Fruit fly (Drosophila melanogaster) whole organism, prepupa: ENCODE results near the gene Larp4B.
A peak's percentile ranks its signal among the peaks of the same experiment; 100 is the strongest.

Source experiments
- CG1621 ChIP-seq: fragments of 200-800 bp; sonication (Bioruptor generic); optimal IDR thresholded peaks from 3 replicates; lab custom pipeline; 2018; ENCODE audit warnings: missing biosample characterization, mild to moderate bottlenecking, missing genetic modification characterization
- CG3032 ChIP-seq: fragments of 200-800 bp; optimal IDR thresholded peaks from 2 replicates; lab custom pipeline; 2019; ENCODE audit warnings: missing biosample characterization, mild to moderate bottlenecking, missing genetic modification characterization, moderate library complexity
- CG3919 ChIP-seq: fragments of 200-800 bp; sonication (Bioruptor generic); optimal IDR thresholded peaks from 3 replicates; lab custom pipeline; 2016; ENCODE audit warnings: missing biosample characterization, missing genetic modification characterization
- CG8319 ChIP-seq: fragments of 200-800 bp; sonication (Bioruptor generic); optimal IDR thresholded peaks from 3 replicates; lab custom pipeline; 2016; ENCODE audit warnings: missing biosample characterization, missing genetic modification characterization
- CG8632 ChIP-seq: fragments of 200-800 bp; sonication (Bioruptor generic); optimal IDR thresholded peaks from 3 replicates; lab custom pipeline; 2016; ENCODE audit warnings: missing biosample characterization, missing genetic modification characterization
- Eip93F ChIP-seq: fragments of 200-800 bp; sonication (Bioruptor generic); optimal IDR thresholded peaks from 2 replicates; lab custom pipeline; 2016; ENCODE audit warnings: missing biosample characterization, mild to moderate bottlenecking, missing genetic modification characterization
- Ets21C ChIP-seq: fragments of 200-800 bp; sonication (Bioruptor generic); optimal IDR thresholded peaks from 3 replicates; lab custom pipeline; 2016; ENCODE audit warnings: missing biosample characterization, missing genetic modification characterization
- Gug ChIP-seq: fragments of 200-800 bp; sonication (Bioruptor generic); IDR thresholded peaks from 2 replicates; pipeline ENCODE4 v1.3.6; 2022; ENCODE audit warnings: missing biosample characterization, missing genetic modification characterization
- Hr38 ChIP-seq: sonication (Bioruptor generic); optimal IDR thresholded peaks from 2 replicates; lab custom pipeline; 2016; ENCODE audit warnings: missing biosample characterization, missing genetic modification characterization
- Smox ChIP-seq: fragments of 200-800 bp; sonication (Bioruptor generic); optimal IDR thresholded peaks from 3 replicates; lab custom pipeline; 2016; ENCODE audit warnings: missing biosample characterization, missing genetic modification characterization
- Sox102F ChIP-seq: fragments of 200-800 bp; sonication (Bioruptor generic); optimal IDR thresholded peaks from 2 replicates; lab custom pipeline; 2016; ENCODE audit warnings: missing biosample characterization, mild to moderate bottlenecking, missing genetic modification characterization
- dsx ChIP-seq: fragments of 200-800 bp; optimal IDR thresholded peaks from 3 replicates; lab custom pipeline; 2019; ENCODE audit warnings: missing biosample characterization, mild to moderate bottlenecking, missing genetic modification characterization, moderate library complexity; ENCODE audit not compliant: poor library complexity, severe bottlenecking
- fkh ChIP-seq: fragments of 200-800 bp; sonication (Bioruptor generic); optimal IDR thresholded peaks from 3 replicates; lab custom pipeline; 2017; ENCODE audit warnings: missing biosample characterization, mild to moderate bottlenecking, missing genetic modification characterization, moderate library complexity
- topi ChIP-seq: fragments of 200-800 bp; sonication (Bioruptor generic); optimal IDR thresholded peaks from 3 replicates; lab custom pipeline; 2016; ENCODE audit warnings: missing biosample characterization, missing genetic modification characterization

DNA sequence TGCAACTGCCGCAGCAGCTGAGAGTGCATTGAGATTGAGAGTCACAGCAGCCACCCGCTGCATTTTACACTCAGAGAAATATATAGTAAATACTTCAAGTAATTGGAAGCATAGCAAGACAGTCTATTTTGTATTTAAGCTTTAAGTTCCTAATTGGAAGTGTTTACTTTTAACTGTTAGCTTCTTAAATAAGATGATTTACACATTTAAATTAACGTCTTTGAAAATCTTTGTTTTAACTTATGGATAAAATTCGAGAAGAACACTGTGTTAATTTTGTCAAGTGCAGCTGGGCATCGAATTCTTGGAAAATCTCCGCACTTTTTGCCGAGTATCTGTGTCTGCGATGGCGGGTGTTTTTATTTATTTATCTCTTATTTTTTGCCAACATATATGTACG, 35.1 kb downstream of the Larp4B start:
- TF ChIP-seq Eip93F = peak; percentile 35
- peak; percentile 87 for TF ChIP-seq topi (GFP tag; lab: Kevin White, UChicago)
- TF ChIP-seq dsx (GFP tag; lab: Kevin White, UChicago) = peak; percentile 93
- peak; percentile 87 for TF ChIP-seq CG3919 (GFP tag; lab: Kevin White, UChicago)
- TF ChIP-seq fkh (GFP tag; lab: Kevin White, UChicago) = no peak
- peak; percentile 94 for TF ChIP-seq CG3032 (tag; lab: Kevin White, UChicago)
- TF ChIP-seq Gug = peak; percentile 82
- peak; percentile 81 for TF ChIP-seq CG8319
- no peak for TF ChIP-seq Hr38 (GFP tag; lab: Kevin White, UChicago)
- TF ChIP-seq Smox (GFP tag; lab: Kevin White, UChicago) = peak; percentile 83
- TF ChIP-seq Sox102F = peak; percentile 83
- peak; percentile 73 for TF ChIP-seq Ets21C
- peak; percentile 91 for TF ChIP-seq CG1621 (tag; lab: Kevin White, UChicago)
- peak; percentile 84 for TF ChIP-seq CG8632 (GFP tag; lab: Kevin White, UChicago)
